Fruit fly (Drosophila melanogaster): ENCODE results near the gene CG6244.

Gene CG6244

dm6 chr3L:15832146-15832545, 24.0 kb downstream of the CG6244 start, which contains the start of gene CG12713 (continued):
- no peak for TF ChIP-seq CG15696 (tag; optimal IDR thresholded peaks at IDR 0.05)
- TF ChIP-seq wor (GFP tag; IDR thresholded peaks at IDR 0.05), result no peak
- TF ChIP-seq Hr51 (GFP tag; optimal IDR thresholded peaks at IDR 0.05), result no peak
- no peak for TF ChIP-seq fd102C (GFP tag; optimal IDR thresholded peaks at IDR 0.05)
- TF ChIP-seq lmd (GFP tag; IDR thresholded peaks at IDR 0.05), result no peak
- no peak for TF ChIP-seq CG12236 (GFP tag; optimal IDR thresholded peaks at IDR 0.05)
- peak; percentile 69 for TF ChIP-seq HmgZ (tag; optimal IDR thresholded peaks at IDR 0.05)
- TF ChIP-seq amos (GFP tag; IDR thresholded peaks at IDR 0.05; ENCODE audit: partially characterized antibody), result peak; percentile 86
- TF ChIP-seq CG9797 (GFP tag; optimal IDR thresholded peaks at IDR 0.05), result peak; percentile 73
- no peak for TF ChIP-seq Dfd (GFP tag; optimal IDR thresholded peaks at IDR 0.05)
- TF ChIP-seq Hey (tag; optimal IDR thresholded peaks at IDR 0.05), result no peak
- peak; percentile 3 for TF ChIP-seq CG10979 (tag; optimal IDR thresholded peaks at IDR 0.05)
- no peak for TF ChIP-seq CG34422 (GFP tag; IDR thresholded peaks at IDR 0.05)
- no peak for TF ChIP-seq CG13123 (GFP tag; optimal IDR thresholded peaks at IDR 0.05)
- no peak for TF ChIP-seq otp (GFP tag; IDR thresholded peaks at IDR 0.05)
- TF ChIP-seq tio (GFP tag; optimal IDR thresholded peaks at IDR 0.05), result no peak
- peak; percentile 21 for TF ChIP-seq MESR4 (GFP tag; optimal IDR thresholded peaks at IDR 0.05)
- TF ChIP-seq ind (GFP tag; optimal IDR thresholded peaks at IDR 0.05), result no peak
- TF ChIP-seq CG7271 (tag; optimal IDR thresholded peaks at IDR 0.05), result no peak
- peak; percentile 20 for TF ChIP-seq CG4424 (GFP tag; optimal IDR thresholded peaks at IDR 0.05)
- peak; percentile 56 for TF ChIP-seq gfzf (GFP tag; optimal IDR thresholded peaks at IDR 0.05)
- no peak for TF ChIP-seq Side (GFP tag; optimal IDR thresholded peaks at IDR 0.05)
- peak; percentile 82 for TF ChIP-seq CG15514 (GFP tag; optimal IDR thresholded peaks at IDR 0.05)
- no peak for TF ChIP-seq Spps (tag; optimal IDR thresholded peaks at IDR 0.05)
- TF ChIP-seq nerfin-1 (tag; optimal IDR thresholded peaks at IDR 0.05), result no peak
- TF ChIP-seq bbx (GFP tag; IDR thresholded peaks at IDR 0.05; ENCODE audit: partially characterized antibody), result peak; percentile 84
- no peak for TF ChIP-seq CG9215 (GFP tag; IDR thresholded peaks at IDR 0.05)
- peak; percentile 81 for TF ChIP-seq E2f2 (GFP tag; IDR thresholded peaks at IDR 0.05)
- TF ChIP-seq CG12299 (tag; optimal IDR thresholded peaks at IDR 0.05), result peak; percentile 38
- TF ChIP-seq hbn (GFP tag; IDR thresholded peaks at IDR 0.05; ENCODE audit: partially characterized antibody), result peak; percentile 76
- no peak for TF ChIP-seq Elba2 (GFP tag; optimal IDR thresholded peaks at IDR 0.05)
- no peak for TF ChIP-seq CG6175 (GFP tag; IDR thresholded peaks at IDR 0.05)
- no peak for TF ChIP-seq H15 (GFP tag; IDR thresholded peaks at IDR 0.05)
- no peak for TF ChIP-seq klu (GFP tag; IDR thresholded peaks at IDR 0.05)
- no peak for TF ChIP-seq pfk (GFP tag; optimal IDR thresholded peaks at IDR 0.05)
- TF ChIP-seq gce (GFP tag; IDR thresholded peaks at IDR 0.05), result no peak
- TF ChIP-seq Dip3 (GFP tag; optimal IDR thresholded peaks at IDR 0.05), result no peak
- peak; percentile 73 for TF ChIP-seq nerfin-2 (GFP tag; IDR thresholded peaks at IDR 0.05; ENCODE audit: partially characterized antibody)
- no peak for TF ChIP-seq Oaz (GFP tag; IDR thresholded peaks at IDR 0.05)
- TF ChIP-seq CG42726 (GFP tag; IDR thresholded peaks at IDR 0.05; ENCODE audit: partially characterized antibody), result peak; percentile 65; the same call in 1 of the 2 replicates
- no peak for TF ChIP-seq ttk (GFP tag; IDR thresholded peaks at IDR 0.05)
- TF ChIP-seq HLH3B (GFP tag; IDR thresholded peaks at IDR 0.05), result no peak
- no peak for TF ChIP-seq cato (GFP tag; optimal IDR thresholded peaks at IDR 0.05; ENCODE audit: borderline replicate concordance)
- no peak for TF ChIP-seq CG1647 (GFP tag; optimal IDR thresholded peaks at IDR 0.05)
- no peak for TF ChIP-seq CG3281 (GFP tag; optimal IDR thresholded peaks at IDR 0.05)
- no peak for TF ChIP-seq CG7372 (GFP tag; IDR thresholded peaks at IDR 0.05)
- TF ChIP-seq slou (GFP tag; optimal IDR thresholded peaks at IDR 0.05), result no peak
- TF ChIP-seq CG16813 (GFP tag; IDR thresholded peaks at IDR 0.05; ENCODE audit: partially characterized antibody), result peak; percentile 87
- no peak for TF ChIP-seq schlank (tag; optimal IDR thresholded peaks at IDR 0.05)
- no peak for TF ChIP-seq CG16779 (GFP tag; IDR thresholded peaks at IDR 0.05)
- TF ChIP-seq CTCF (GFP tag; optimal IDR thresholded peaks at IDR 0.05), result peak; percentile 26
- no peak for TF ChIP-seq HHEX (GFP tag; optimal IDR thresholded peaks at IDR 0.05)

All from whole organism, embryonic.